Fruit fly (Drosophila melanogaster) whole organism, prepupa: ENCODE results near the gene CG10222.

Source experiments
- Blimp-1 ChIP-seq: fragments of 200-800 bp; sonication (Bioruptor generic); optimal IDR thresholded peaks from 3 replicates; lab custom pipeline; 2017; ENCODE audit warnings: missing biosample characterization, missing genetic modification characterization, mild to moderate bottlenecking, moderate library complexity, missing genetic modification reagents
- CG10631 ChIP-seq: fragments of 200-800 bp; sonication (Bioruptor generic); optimal IDR thresholded peaks from 2 replicates; lab custom pipeline; 2016; ENCODE audit warnings: missing biosample characterization, missing genetic modification characterization
- CG11294 ChIP-seq: fragments of 200-800 bp; sonication (Bioruptor generic); IDR thresholded peaks from 2 replicates; pipeline ENCODE4 v1.3.6; 2022; ENCODE audit warnings: missing biosample characterization, missing genetic modification characterization
- CG11762 ChIP-seq: fragments of 200-800 bp; sonication (Bioruptor generic); optimal IDR thresholded peaks from 3 replicates; lab custom pipeline; 2016; ENCODE audit warnings: missing biosample characterization, missing genetic modification characterization; ENCODE audit not compliant: insufficient read depth
- CG11902 ChIP-seq: fragments of 200-800 bp; sonication (Bioruptor generic); optimal IDR thresholded peaks from 3 replicates; lab custom pipeline; 2016; ENCODE audit warnings: missing biosample characterization, missing genetic modification characterization
- CG15336 ChIP-seq: fragments of 200-800 bp; sonication (Bioruptor generic); IDR thresholded peaks from 2 replicates; pipeline ENCODE4 v1.3.6; 2022; ENCODE audit warnings: missing biosample characterization, missing genetic modification characterization
- CG16779 ChIP-seq: fragments of 200-800 bp; sonication (Bioruptor generic); optimal IDR thresholded peaks from 3 replicates; lab custom pipeline; 2017; ENCODE audit warnings: missing biosample characterization, mild to moderate bottlenecking, missing genetic modification characterization
- CG3032 ChIP-seq: fragments of 200-800 bp; optimal IDR thresholded peaks from 2 replicates; lab custom pipeline; 2019; ENCODE audit warnings: missing biosample characterization, mild to moderate bottlenecking, missing genetic modification characterization, moderate library complexity
- CG31627 ChIP-seq: fragments of 200-800 bp; sonication (Bioruptor generic); optimal IDR thresholded peaks from 3 replicates; lab custom pipeline; 2016; ENCODE audit warnings: missing biosample characterization, missing genetic modification characterization
- CG32006 ChIP-seq: fragments of 200-800 bp; sonication (Bioruptor generic); optimal IDR thresholded peaks from 3 replicates; lab custom pipeline; 2017; ENCODE audit warnings: missing biosample characterization, mild to moderate bottlenecking, missing genetic modification characterization
- CG34406 ChIP-seq: fragments of 200-800 bp; sonication (Bioruptor generic); optimal IDR thresholded peaks from 3 replicates; lab custom pipeline; 2016; ENCODE audit warnings: missing biosample characterization, missing genetic modification characterization
- CG3919 ChIP-seq: fragments of 200-800 bp; sonication (Bioruptor generic); optimal IDR thresholded peaks from 3 replicates; lab custom pipeline; 2016; ENCODE audit warnings: missing biosample characterization, missing genetic modification characterization
- CG4318 ChIP-seq: fragments of 200-800 bp; sonication (Bioruptor generic); optimal IDR thresholded peaks from 3 replicates; lab custom pipeline; 2017; ENCODE audit warnings: missing biosample characterization, mild to moderate bottlenecking, missing genetic modification characterization
- CG6163 ChIP-seq: fragments of 200-800 bp; sonication (Bioruptor generic); IDR thresholded peaks from 3 replicates; pipeline ENCODE4 v1.3.6; 2022; ENCODE audit warnings: missing biosample characterization, missing genetic modification characterization
- CG6276 ChIP-seq: fragments of 200-800 bp; sonication (Bioruptor generic); optimal IDR thresholded peaks from 2 replicates; lab custom pipeline; 2017; ENCODE audit warnings: missing biosample characterization, mild to moderate bottlenecking, missing genetic modification characterization
- CG6792 ChIP-seq: fragments of 200-800 bp; sonication (Bioruptor generic); optimal IDR thresholded peaks from 3 replicates; lab custom pipeline; 2016; ENCODE audit warnings: missing biosample characterization, missing genetic modification characterization
- CG6808 ChIP-seq: fragments of 200-800 bp; sonication (Bioruptor generic); optimal IDR thresholded peaks from 3 replicates; lab custom pipeline; 2017; ENCODE audit warnings: missing biosample characterization, missing genetic modification characterization, mild to moderate bottlenecking, moderate library complexity, missing genetic modification reagents
- CG6854 ChIP-seq: fragments of 200-800 bp; sonication (Bioruptor generic); optimal IDR thresholded peaks from 2 replicates; lab custom pipeline; 2017; ENCODE audit warnings: missing biosample characterization, mild to moderate bottlenecking, missing genetic modification characterization
- CG7368 ChIP-seq: fragments of 200-800 bp; sonication (Bioruptor generic); optimal IDR thresholded peaks from 3 replicates; lab custom pipeline; 2016; ENCODE audit warnings: missing biosample characterization, missing genetic modification characterization
- CG8119 ChIP-seq: fragments of 200-800 bp; sonication (Bioruptor generic); IDR thresholded peaks from 3 replicates; pipeline ENCODE4 v1.3.6; 2022; ENCODE audit warnings: missing biosample characterization, missing genetic modification characterization
- Eip75B ChIP-seq: fragments of 200-800 bp; sonication (Bioruptor generic); optimal IDR thresholded peaks from 3 replicates; lab custom pipeline; 2016; ENCODE audit warnings: missing biosample characterization, missing genetic modification characterization
- Eip78C ChIP-seq: fragments of 200-800 bp; sonication (Bioruptor generic); peaks from one replicate; lab custom pipeline; 2016; ENCODE audit warnings: missing biosample characterization, missing genetic modification characterization
- Eip93F ChIP-seq: fragments of 200-800 bp; sonication (Bioruptor generic); optimal IDR thresholded peaks from 2 replicates; lab custom pipeline; 2016; ENCODE audit warnings: missing biosample characterization, mild to moderate bottlenecking, missing genetic modification characterization
- Ets21C ChIP-seq: fragments of 200-800 bp; sonication (Bioruptor generic); optimal IDR thresholded peaks from 3 replicates; lab custom pipeline; 2016; ENCODE audit warnings: missing biosample characterization, missing genetic modification characterization
- Ets96B ChIP-seq: fragments of 200-800 bp; optimal IDR thresholded peaks from 2 replicates; lab custom pipeline; 2019; ENCODE audit warnings: missing biosample characterization, mild to moderate bottlenecking, missing genetic modification characterization, moderate library complexity
- Hr38 ChIP-seq: sonication (Bioruptor generic); optimal IDR thresholded peaks from 2 replicates; lab custom pipeline; 2016; ENCODE audit warnings: missing biosample characterization, missing genetic modification characterization
- Hr39 ChIP-seq: fragments of 200-800 bp; sonication (Bioruptor generic); optimal IDR thresholded peaks from 2 replicates; lab custom pipeline; 2016; ENCODE audit warnings: missing biosample characterization, missing genetic modification characterization
- Hr4 ChIP-seq: fragments of 200-800 bp; sonication (Bioruptor generic); optimal IDR thresholded peaks from 3 replicates; lab custom pipeline; 2016; ENCODE audit warnings: missing biosample characterization, missing genetic modification characterization
- Lpt ChIP-seq: fragments of 200-800 bp; sonication (Bioruptor generic); optimal IDR thresholded peaks from 3 replicates; lab custom pipeline; 2016; ENCODE audit warnings: missing biosample characterization, missing genetic modification characterization
- Met ChIP-seq: fragments of 200-800 bp; sonication (Bioruptor generic); optimal IDR thresholded peaks from 3 replicates; lab custom pipeline; 2016; ENCODE audit warnings: missing biosample characterization, missing genetic modification characterization
- OdsH ChIP-seq: fragments of 200-800 bp; sonication (Bioruptor generic); optimal IDR thresholded peaks from 3 replicates; lab custom pipeline; 2016; ENCODE audit warnings: missing biosample characterization, missing genetic modification characterization
- Sox102F ChIP-seq: fragments of 200-800 bp; sonication (Bioruptor generic); optimal IDR thresholded peaks from 2 replicates; lab custom pipeline; 2016; ENCODE audit warnings: missing biosample characterization, mild to moderate bottlenecking, missing genetic modification characterization
- Sox14 ChIP-seq: fragments of 200-800 bp; sonication (Bioruptor generic); optimal IDR thresholded peaks from 3 replicates; lab custom pipeline; 2016; ENCODE audit warnings: missing biosample characterization, missing genetic modification characterization
- Sox15 ChIP-seq: fragments of 200-800 bp; sonication (Bioruptor generic); optimal IDR thresholded peaks from 3 replicates; lab custom pipeline; 2016; ENCODE audit warnings: missing biosample characterization, missing genetic modification characterization
- acj6 ChIP-seq: fragments of 200-800 bp; sonication (Bioruptor generic); optimal IDR thresholded peaks from 3 replicates; lab custom pipeline; 2016; ENCODE audit warnings: missing biosample characterization, missing genetic modification characterization
- cyc ChIP-seq: fragments of 200-800 bp; sonication (Bioruptor generic); optimal IDR thresholded peaks from 3 replicates; lab custom pipeline; 2016; ENCODE audit warnings: missing biosample characterization, missing genetic modification characterization
- eg ChIP-seq: fragments of 200-800 bp; sonication (Bioruptor generic); IDR thresholded peaks from 3 replicates; pipeline ENCODE4 v1.3.6; 2022; ENCODE audit warnings: missing biosample characterization, missing genetic modification characterization
- fkh ChIP-seq: fragments of 200-800 bp; sonication (Bioruptor generic); optimal IDR thresholded peaks from 3 replicates; lab custom pipeline; 2017; ENCODE audit warnings: missing biosample characterization, mild to moderate bottlenecking, missing genetic modification characterization, moderate library complexity
- lz ChIP-seq: fragments of 200-800 bp; sonication (Bioruptor generic); optimal IDR thresholded peaks from 3 replicates; lab custom pipeline; 2016; ENCODE audit warnings: missing biosample characterization, missing genetic modification characterization
- net ChIP-seq: fragments of 200-800 bp; sonication (Bioruptor generic); optimal IDR thresholded peaks from 3 replicates; lab custom pipeline; 2016; ENCODE audit warnings: missing biosample characterization, missing genetic modification characterization
- pdm3 ChIP-seq: fragments of 200-800 bp; sonication (Bioruptor generic); optimal IDR thresholded peaks from 3 replicates; lab custom pipeline; 2016; ENCODE audit warnings: missing biosample characterization, missing genetic modification characterization
- salr ChIP-seq, 2 experiments: fragments of 200-800 bp; sonication (Bioruptor generic); optimal IDR thresholded peaks; 3 replicates each; lab custom pipeline; 2016 to 2018; ENCODE audit warnings: missing biosample characterization in 2 of 2, missing genetic modification characterization in 2 of 2, mild to moderate bottlenecking in 1 of 2
- svp ChIP-seq: fragments of 200-800 bp; sonication (Bioruptor generic); peaks from one replicate; lab custom pipeline; 2016; ENCODE audit warnings: missing biosample characterization, missing genetic modification characterization
- topi ChIP-seq: fragments of 200-800 bp; sonication (Bioruptor generic); optimal IDR thresholded peaks from 3 replicates; lab custom pipeline; 2016; ENCODE audit warnings: missing biosample characterization, missing genetic modification characterization
- vri ChIP-seq: fragments of 200-800 bp; sonication (Bioruptor generic); optimal IDR thresholded peaks from 3 replicates; lab custom pipeline; 2016; ENCODE audit warnings: missing biosample characterization, mild to moderate bottlenecking, missing genetic modification characterization

CG10222 gene

DNA sequence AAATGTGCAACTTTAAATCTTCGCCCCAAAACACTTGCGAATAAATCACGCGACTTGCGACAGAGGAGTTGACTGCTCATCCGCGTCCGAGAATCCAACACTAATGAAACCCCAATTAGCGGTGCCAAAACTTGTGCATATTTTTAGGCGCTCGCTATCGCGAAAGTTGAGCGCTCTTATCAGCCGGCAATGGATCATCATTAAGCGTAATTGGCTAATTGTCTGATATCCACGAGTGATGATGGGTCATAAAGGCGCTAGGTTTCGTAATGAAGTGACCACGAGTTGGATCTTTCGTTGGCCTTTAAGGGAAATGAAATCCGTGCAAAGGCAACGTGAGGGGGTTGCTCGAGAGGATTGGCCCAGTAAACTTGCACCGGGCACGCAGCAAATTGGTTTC lies 42.5 kb upstream of the CG10222 start:
- TF ChIP-seq pdm3 (no peak), vri (GFP tag; lab: Kevin White, UChicago) (peak; percentile 14), Ets21C (GFP tag; lab: Kevin White, UChicago) (no peak), CG6808 (GFP tag; lab: Kevin White, UChicago) (no peak)

dm6 chr3L:13452281-13452680 lies 40.0 kb upstream of the CG10222 start:
- TF ChIP-seq CG6276 (GFP tag; lab: Kevin White, UChicago), result peak; percentile 57
- TF ChIP-seq CG6792 (GFP tag; lab: Kevin White, UChicago), result no peak
- TF ChIP-seq Eip93F, result no peak
- TF ChIP-seq CG11294 (GFP tag; lab: Robert Waterston, UW), result peak; percentile 12; the same call in 1 of the 2 replicates
- peak; percentile 61 for TF ChIP-seq Hr4 (GFP tag; lab: Kevin White, UChicago)
- 0 out of 3 replicates have a peak, but pooled peaks have one; percentile 19 for TF ChIP-seq CG6163 (GFP tag; lab: Robert Waterston, UW)
- TF ChIP-seq Ets21C (GFP tag; lab: Kevin White, UChicago), result no peak
- 0 out of 3 replicates have a peak, but pooled peaks have one; percentile 30 for TF ChIP-seq CG8119 (GFP tag; lab: Robert Waterston, UW)
- TF ChIP-seq Eip78C (GFP tag; lab: Kevin White, UChicago), result peak; percentile 20
- TF ChIP-seq CG11902, result no peak
- TF ChIP-seq CG16779 (tag; lab: Kevin White, UChicago), result no peak
- TF ChIP-seq eg (GFP tag; lab: Robert Waterston, UW), result peak; percentile 69
- peak; percentile 17 for TF ChIP-seq net (GFP tag; lab: Kevin White, UChicago)
- peak; percentile 18 for TF ChIP-seq Hr39 (GFP tag; lab: Kevin White, UChicago)
- TF ChIP-seq topi (GFP tag; lab: Kevin White, UChicago), result no peak
- TF ChIP-seq CG15336, result peak; percentile 49; the same call in 1 of the 2 replicates
- peak; percentile 31 for TF ChIP-seq OdsH (GFP tag; lab: Kevin White, UChicago)
- peak; percentile 36 for TF ChIP-seq pdm3
- TF ChIP-seq Met (GFP tag; lab: Kevin White, UChicago), result no peak
- peak in 1 of 2 experiments; percentile 24 for TF ChIP-seq salr (GFP tag; optimal IDR thresholded peaks at IDR 0.05; lab: Kevin White, UChicago)
- peak; percentile 70 for TF ChIP-seq CG32006 (GFP tag; lab: Kevin White, UChicago)

- peak; percentile 15 for TF ChIP-seq CG4318 (GFP tag; lab: Kevin White, UChicago)
- peak; percentile 24; the same call in 2 of the 3 replicates for TF ChIP-seq eg (GFP tag; lab: Robert Waterston, UW)
- TF ChIP-seq CG6792 (GFP tag; lab: Kevin White, UChicago), result no peak
- TF ChIP-seq Lpt (GFP tag; lab: Kevin White, UChicago), result peak; percentile 19
- peak; percentile 23 for TF ChIP-seq Sox102F
- TF ChIP-seq fkh (GFP tag; lab: Kevin White, UChicago), result peak; percentile 18
- peak; percentile 16 for TF ChIP-seq lz (GFP tag; lab: Kevin White, UChicago)
- TF ChIP-seq Eip75B (GFP tag; lab: Kevin White, UChicago), result no peak
- TF ChIP-seq CG11762, result peak; percentile 7
- peak; percentile 25 for TF ChIP-seq CG3919 (GFP tag; lab: Kevin White, UChicago)
- TF ChIP-seq CG31627, result peak; percentile 46
- no peak for TF ChIP-seq Blimp-1 (GFP tag; lab: Kevin White, UChicago)
- no peak for TF ChIP-seq CG7368
- peak; percentile 1 for TF ChIP-seq Sox14 (GFP tag; lab: Kevin White, UChicago)
- peak; percentile 82 for TF ChIP-seq svp (GFP tag; lab: Kevin White, UChicago)
- peak; percentile 38 for TF ChIP-seq pdm3
- no peak for TF ChIP-seq Met (GFP tag; lab: Kevin White, UChicago)
- peak; percentile 24 for TF ChIP-seq CG34406
- peak; percentile 44 for TF ChIP-seq Hr39 (GFP tag; lab: Kevin White, UChicago)
- peak; percentile 36 for TF ChIP-seq vri (GFP tag; lab: Kevin White, UChicago)
- peak; percentile 64 for TF ChIP-seq Eip78C (GFP tag; lab: Kevin White, UChicago)
- TF ChIP-seq CG16779 (tag; lab: Kevin White, UChicago), result no peak
- no peak for TF ChIP-seq CG6854 (GFP tag; lab: Kevin White, UChicago)
- TF ChIP-seq CG11902, result no peak
- no peak for TF ChIP-seq Ets96B (tag; lab: Kevin White, UChicago)
- TF ChIP-seq CG6276 (GFP tag; lab: Kevin White, UChicago), result peak; percentile 60
- peak; percentile 21 for TF ChIP-seq cyc (GFP tag; lab: Kevin White, UChicago)
- TF ChIP-seq CG15336, result peak; percentile 77
- TF ChIP-seq CG11294 (GFP tag; lab: Robert Waterston, UW), result peak; percentile 48; the same call in 1 of the 2 replicates
- TF ChIP-seq acj6 (GFP tag; lab: Kevin White, UChicago), result peak; percentile 21
- TF ChIP-seq salr (GFP tag; optimal IDR thresholded peaks at IDR 0.05; lab: Kevin White, UChicago), result peak in 1 of 2 experiments; percentile 37
- peak; percentile 38 for TF ChIP-seq net (GFP tag; lab: Kevin White, UChicago)
- TF ChIP-seq Sox15 (GFP tag; lab: Kevin White, UChicago), result no peak
- TF ChIP-seq CG3032, result no peak
- TF ChIP-seq CG10631, result no peak
- TF ChIP-seq Hr4 (GFP tag; lab: Kevin White, UChicago), result peak; percentile 72
- TF ChIP-seq Hr38 (GFP tag; lab: Kevin White, UChicago), result no peak
- TF ChIP-seq CG6163 (GFP tag; lab: Robert Waterston, UW), result 0 out of 3 replicates have a peak, but pooled peaks have one; percentile 13
- no peak for TF ChIP-seq Ets21C (GFP tag; lab: Kevin White, UChicago)
These were observed 39.3 kb upstream of the CG10222 start for dm6 chr3L:13451562-13451961.
